Worm (Caenorhabditis elegans): ENCODE results near the gene ctsa-1.2.

ctsa-1.2 gene

DNA sequence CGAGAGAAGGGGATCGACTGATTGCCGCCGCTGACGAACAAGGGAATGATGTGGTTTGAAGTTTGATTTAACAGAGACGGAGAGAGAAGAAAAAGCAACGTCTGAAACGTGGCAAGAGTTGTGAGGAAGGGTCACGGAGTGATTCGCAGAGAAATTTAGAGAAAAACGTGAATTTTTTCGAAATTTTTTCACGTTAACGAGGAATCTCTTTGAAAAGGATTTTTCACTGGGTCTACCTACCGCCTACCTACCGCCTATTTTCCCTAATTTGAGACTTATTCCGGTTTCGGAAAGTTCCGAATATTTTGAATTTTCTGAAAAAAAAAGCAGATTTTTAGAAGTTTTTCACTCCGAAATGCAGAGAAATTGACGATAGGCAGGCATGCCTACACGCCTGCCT lies 29.7 kb upstream of the ctsa-1.2 start, which contains the start of gene fcmt-1:
fcmt-1 (minus strand) TSS at position 101 of the 400 bp plus-strand sequence.
- no peak for TF ChIP-seq lin-15B (tag; optimal IDR thresholded peaks at IDR 0.05)
- no peak for TF ChIP-seq dsc-1 (tag; optimal IDR thresholded peaks at IDR 0.05)
- TF ChIP-seq mdl-1 (tag; optimal IDR thresholded peaks at IDR 0.05): no peak
- no peak for TF ChIP-seq sup-37 (GFP tag; optimal IDR thresholded peaks at IDR 0.05)
- no peak for TF ChIP-seq zag-1 (tag; optimal IDR thresholded peaks at IDR 0.05)

- TF ChIP-seq efl-1 (optimal IDR thresholded peaks at IDR 0.05): no peak
- TF ChIP-seq efl-1 (GFP tag; optimal IDR thresholded peaks at IDR 0.05 in 1 of 2): peak in 1 of 2 experiments; percentile 15
- no peak for TF ChIP-seq nhr-11 (tag; optimal IDR thresholded peaks at IDR 0.05)
- no peak for TF ChIP-seq hpl-2 (GFP tag; optimal IDR thresholded peaks at IDR 0.05)
- TF ChIP-seq unc-98 (GFP tag; IDR thresholded peaks at IDR 0.05): no peak
- TF ChIP-seq unc-86 (tag; optimal IDR thresholded peaks at IDR 0.05): no peak
- peak; percentile 97 for TF ChIP-seq blmp-1 (tag; optimal IDR thresholded peaks at IDR 0.05)
- TF ChIP-seq egl-13 (tag; optimal IDR thresholded peaks at IDR 0.05): no peak
- no peak for TF ChIP-seq elt-3 (tag; optimal IDR thresholded peaks at IDR 0.05)
- TF ChIP-seq isw-1 (GFP tag; IDR thresholded peaks at IDR 0.05): no peak
- no peak for TF ChIP-seq nhr-85 (tag)
- no peak for TF ChIP-seq Y116A8C.19 (tag; optimal IDR thresholded peaks at IDR 0.05; ENCODE audit: borderline replicate concordance)
- TF ChIP-seq zip-4 (GFP tag; optimal IDR thresholded peaks at IDR 0.05): no peak
- TF ChIP-seq jun-1 (tag; optimal IDR thresholded peaks at IDR 0.05): no peak
Observed at ce11 chrII:11710771-11711170, 28.4 kb upstream of the ctsa-1.2 start.

ce11 chrII:11713569-11713968 lies 25.6 kb upstream of the ctsa-1.2 start, which contains the start of gene F13D12.10:
TSS of gene F13D12.10 (plus strand) at chrII:11713799.
- TF ChIP-seq unc-130 (tag; optimal IDR thresholded peaks at IDR 0.05) (no peak), nhr-20 (tag; optimal IDR thresholded peaks at IDR 0.05) (peak; percentile 37), dsc-1 (tag; optimal IDR thresholded peaks at IDR 0.05) (no peak), nhr-76 (tag; optimal IDR thresholded peaks at IDR 0.05) (no peak), F16B12.6 (tag; optimal IDR thresholded peaks at IDR 0.05) (no peak), ceh-82 (tag; optimal IDR thresholded peaks at IDR 0.05) (no peak), lin-14 (GFP tag; optimal IDR thresholded peaks at IDR 0.05) (peak; percentile 83), nhr-12 (tag; optimal IDR thresholded peaks at IDR 0.05) (no peak), snu-23 (GFP tag; optimal IDR thresholded peaks at IDR 0.05) (peak; percentile 58), efl-1 (optimal IDR thresholded peaks at IDR 0.05) (peak in 1 of 2 experiments; percentile 23), efl-1 (GFP tag; optimal IDR thresholded peaks at IDR 0.05 in 1 of 2) (peak in 1 of 2 experiments; percentile 68), C04F5.9 (tag; optimal IDR thresholded peaks at IDR 0.05) (no peak), nhr-47 (tag; optimal IDR thresholded peaks at IDR 0.05) (peak; percentile 10), mdl-1 (tag; optimal IDR thresholded peaks at IDR 0.05) (peak in 1 of 2 experiments; percentile 45), ztf-4 (tag; optimal IDR thresholded peaks at IDR 0.05) (peak; percentile 45), nhr-19 (GFP tag; conservative IDR thresholded peaks at IDR 0.05) (peak; percentile 57), zag-1 (tag; optimal IDR thresholded peaks at IDR 0.05) (no peak), lir-3 (tag; optimal IDR thresholded peaks at IDR 0.05; ENCODE audit: poor library complexity) (peak; percentile 26), fkh-4 (tag; optimal IDR thresholded peaks at IDR 0.05; ENCODE audit: borderline replicate concordance) (no peak), hlh-17 (GFP tag; optimal IDR thresholded peaks at IDR 0.05; ENCODE audit: borderline replicate concordance) (no peak), aly-2 (tag; optimal IDR thresholded peaks at IDR 0.05) (no peak), pag-3 (tag; optimal IDR thresholded peaks at IDR 0.05; ENCODE audit: borderline replicate concordance, insufficient read depth) (no peak), pqm-1 (tag; optimal IDR thresholded peaks at IDR 0.05) (no peak), tbx-2 (tag; optimal IDR thresholded peaks at IDR 0.05) (peak; percentile 30), nhr-71 (tag; optimal IDR thresholded peaks at IDR 0.05) (peak; percentile 82), egl-13 (tag; optimal IDR thresholded peaks at IDR 0.05) (no peak), nhr-237 (tag; optimal IDR thresholded peaks at IDR 0.05) (no peak), lsy-2 (tag; optimal IDR thresholded peaks at IDR 0.05) (peak; percentile 17 to 34), vab-15 (tag; optimal IDR thresholded peaks at IDR 0.05) (no peak), nhr-28 (tag; optimal IDR thresholded peaks at IDR 0.05) (no peak), jun-1 (tag; optimal IDR thresholded peaks at IDR 0.05) (no peak), lin-35 (GFP tag; optimal IDR thresholded peaks at IDR 0.05) (no peak), dpl-1 (GFP tag; optimal IDR thresholded peaks at IDR 0.05) (peak in 1 of 3 experiments; percentile 10), lin-39 (tag; optimal IDR thresholded peaks at IDR 0.05) (peak; percentile 54), blmp-1 (tag; optimal IDR thresholded peaks at IDR 0.05) (no peak), mep-1 (tag; optimal IDR thresholded peaks at IDR 0.05) (no peak), skn-1 (tag; optimal IDR thresholded peaks at IDR 0.05) (no peak), nhr-84 (tag; optimal IDR thresholded peaks at IDR 0.05) (no peak)

Data from whole organism, L1 larva.